Fruit fly (Drosophila melanogaster): Measurements from ENCODE around the gene CG15263.

CG15263 gene

DNA sequence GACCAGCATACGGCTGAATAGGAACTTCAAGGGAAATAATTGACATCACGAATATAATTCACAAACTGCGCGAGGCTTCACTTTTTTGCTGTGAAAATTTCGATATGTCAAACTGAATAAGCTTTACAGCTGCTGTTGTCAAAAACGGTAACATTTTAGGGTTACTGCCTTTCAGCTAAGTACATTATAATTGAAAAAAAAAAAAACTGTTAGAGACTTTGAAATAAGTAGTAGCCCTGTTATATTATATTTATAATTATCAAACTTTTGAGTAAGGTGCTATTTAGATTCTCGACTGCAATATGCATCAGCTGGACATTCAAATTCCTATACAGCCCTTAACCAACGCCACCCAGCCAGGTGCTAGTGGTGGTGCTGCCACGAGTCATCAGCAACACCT lies 34.0 kb downstream of the CG15263 start, which contains the start of gene nht:
Gene nht, minus strand, starts transcription at position 101 of the 400 bp plus-strand sequence.
- TF ChIP-seq h (optimal IDR thresholded peaks at IDR 0.05) (no peak), Sin3A (optimal IDR thresholded peaks at IDR 0.05) (no peak), psq (optimal IDR thresholded peaks at IDR 0.05) (no peak), ttk (optimal IDR thresholded peaks at IDR 0.05) (no peak), Myc (optimal IDR thresholded peaks at IDR 0.05) (no peak), insv (optimal IDR thresholded peaks at IDR 0.05) (no peak)

DNA sequence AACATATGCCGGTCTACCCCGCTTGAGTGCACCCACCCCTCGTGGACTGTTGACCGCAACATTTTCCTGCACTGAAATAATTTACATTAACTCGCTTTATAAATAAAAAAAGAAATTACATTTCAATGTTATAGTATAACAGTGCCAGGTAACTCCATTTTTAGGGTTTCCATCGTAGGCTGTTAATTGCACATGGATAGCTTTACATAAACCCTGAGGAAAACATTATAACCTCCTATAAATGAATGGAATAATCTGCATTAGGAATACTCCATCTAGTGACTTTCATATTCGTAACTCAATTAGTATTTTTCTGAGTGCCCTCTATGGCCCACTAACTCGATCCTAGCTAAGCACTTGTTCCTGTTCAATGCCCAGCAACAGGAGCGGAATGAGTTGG lies 34.4 kb downstream of the CG15263 start:
- TF ChIP-seq Myc (optimal IDR thresholded peaks at IDR 0.05) = no peak
- no peak for TF ChIP-seq insv (optimal IDR thresholded peaks at IDR 0.05)
- TF ChIP-seq psq (optimal IDR thresholded peaks at IDR 0.05) = no peak
- TF ChIP-seq ttk (optimal IDR thresholded peaks at IDR 0.05) = no peak
- TF ChIP-seq Sin3A (optimal IDR thresholded peaks at IDR 0.05) = no peak
- no peak for TF ChIP-seq h (optimal IDR thresholded peaks at IDR 0.05)

DNA sequence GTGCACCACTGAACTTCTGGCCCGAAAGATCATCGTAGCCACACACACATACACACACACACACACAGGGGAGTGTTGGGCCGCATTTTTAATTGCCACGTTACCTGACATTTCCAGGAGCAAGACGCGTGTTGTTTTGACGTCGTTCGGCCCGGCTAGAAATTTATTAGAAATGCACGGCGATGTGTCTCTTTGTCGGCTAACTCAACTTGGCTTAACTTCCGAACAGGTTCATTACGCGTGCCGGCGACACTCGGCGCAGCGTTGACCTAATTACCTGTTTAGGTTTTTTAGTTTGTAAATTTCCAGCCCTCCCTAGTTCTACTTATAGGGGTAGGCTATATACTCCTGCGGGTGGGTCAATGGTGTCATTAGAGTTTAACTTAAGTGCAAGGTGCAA lies 35.1 kb downstream of the CG15263 start:
- no peak for TF ChIP-seq h (optimal IDR thresholded peaks at IDR 0.05)
- TF ChIP-seq psq (optimal IDR thresholded peaks at IDR 0.05) = no peak
- TF ChIP-seq insv (optimal IDR thresholded peaks at IDR 0.05) = no peak
- TF ChIP-seq ttk (optimal IDR thresholded peaks at IDR 0.05) = no peak
- TF ChIP-seq Sin3A (optimal IDR thresholded peaks at IDR 0.05) = no peak
- no peak for TF ChIP-seq Myc (optimal IDR thresholded peaks at IDR 0.05)

DNA sequence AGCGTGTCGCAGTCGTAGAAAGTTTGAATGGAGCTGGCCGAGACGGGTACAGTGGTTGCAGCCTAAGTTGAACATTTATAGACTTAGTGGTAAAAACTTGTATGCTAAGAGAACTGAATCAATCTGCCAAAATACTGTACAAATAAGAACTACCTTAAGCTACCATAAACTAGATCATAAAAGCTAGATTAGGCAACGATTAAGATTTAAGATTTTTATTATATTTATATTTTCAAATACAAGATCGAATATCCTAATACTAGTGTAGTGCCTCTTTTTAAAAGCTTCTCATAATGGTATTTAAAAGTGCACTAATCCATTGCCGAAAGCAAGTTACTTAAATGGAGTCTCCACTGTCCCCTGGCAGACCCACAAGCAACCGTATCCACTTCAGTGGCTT lies 36.6 kb downstream of the CG15263 start:
- TF ChIP-seq insv (optimal IDR thresholded peaks at IDR 0.05) = no peak
- no peak for TF ChIP-seq Myc (optimal IDR thresholded peaks at IDR 0.05)
- no peak for TF ChIP-seq psq (optimal IDR thresholded peaks at IDR 0.05)
- TF ChIP-seq Sin3A (optimal IDR thresholded peaks at IDR 0.05) = no peak
- TF ChIP-seq h (optimal IDR thresholded peaks at IDR 0.05) = no peak
- no peak for TF ChIP-seq ttk (optimal IDR thresholded peaks at IDR 0.05)

DNA sequence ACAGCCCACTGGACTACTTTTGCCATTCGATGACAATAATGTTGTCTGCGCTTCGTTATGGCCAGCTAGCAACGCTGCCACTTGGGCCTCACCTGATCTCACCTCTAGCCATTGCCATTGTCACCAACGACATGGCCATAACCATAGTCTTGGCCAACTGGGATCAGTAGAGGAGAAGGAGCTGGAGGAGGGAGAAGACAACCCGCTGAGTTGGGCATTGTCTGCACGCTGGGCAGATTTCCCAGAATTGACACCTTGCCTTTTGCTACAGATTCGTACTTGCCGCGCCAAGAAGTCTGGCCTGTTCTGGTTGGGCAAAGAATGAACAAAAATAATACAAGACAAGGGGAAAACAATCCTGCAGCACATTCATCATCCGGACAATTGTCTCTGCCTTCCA lies 38.4 kb downstream of the CG15263 start:
- TF ChIP-seq Myc (optimal IDR thresholded peaks at IDR 0.05) = no peak
- TF ChIP-seq ttk (optimal IDR thresholded peaks at IDR 0.05) = no peak
- no peak for TF ChIP-seq h (optimal IDR thresholded peaks at IDR 0.05)
- TF ChIP-seq Sin3A (optimal IDR thresholded peaks at IDR 0.05) = no peak
- no peak for TF ChIP-seq psq (optimal IDR thresholded peaks at IDR 0.05)
- TF ChIP-seq insv (optimal IDR thresholded peaks at IDR 0.05) = no peak

DNA sequence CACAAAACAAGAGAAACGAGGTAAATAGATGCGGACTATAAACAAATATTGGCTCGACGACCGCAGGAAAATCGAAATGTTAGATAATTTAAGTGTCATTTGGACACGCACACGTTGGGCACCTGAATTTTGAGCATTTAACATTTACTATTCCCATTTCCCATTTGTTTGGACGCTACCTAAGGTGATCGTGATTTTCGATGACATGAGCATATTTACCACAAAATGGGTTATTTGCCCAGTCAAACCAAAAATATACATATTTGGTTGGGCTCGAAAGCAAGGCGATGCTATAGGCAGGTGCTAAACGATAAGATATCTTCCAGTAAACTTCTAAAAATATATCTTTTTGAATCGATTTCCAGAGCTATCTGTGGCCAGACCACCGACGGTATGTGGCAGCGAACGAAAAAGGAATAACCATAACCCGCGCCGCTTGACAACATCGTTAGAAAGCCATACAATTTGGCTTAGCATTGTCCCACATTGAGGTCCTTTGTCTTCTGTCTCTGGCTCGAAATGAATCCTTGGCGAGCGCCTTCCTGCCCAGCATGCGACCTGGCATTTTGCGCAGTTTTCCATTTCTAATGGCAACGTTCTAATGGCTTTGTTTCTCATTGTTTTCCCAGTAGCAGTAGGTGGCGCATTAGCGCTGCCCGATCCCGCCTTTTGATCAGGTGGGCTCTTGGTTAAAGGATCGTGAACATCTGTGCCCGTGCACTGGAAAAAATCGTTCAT lies 39.5 kb downstream of the CG15263 start:
- TF ChIP-seq Myc (optimal IDR thresholded peaks at IDR 0.05) = no peak
- no peak for TF ChIP-seq insv (optimal IDR thresholded peaks at IDR 0.05)
- no peak for TF ChIP-seq Sin3A (optimal IDR thresholded peaks at IDR 0.05)
- no peak for TF ChIP-seq ttk (optimal IDR thresholded peaks at IDR 0.05)
- TF ChIP-seq psq (optimal IDR thresholded peaks at IDR 0.05) = no peak
- TF ChIP-seq h (optimal IDR thresholded peaks at IDR 0.05) = no peak

DNA sequence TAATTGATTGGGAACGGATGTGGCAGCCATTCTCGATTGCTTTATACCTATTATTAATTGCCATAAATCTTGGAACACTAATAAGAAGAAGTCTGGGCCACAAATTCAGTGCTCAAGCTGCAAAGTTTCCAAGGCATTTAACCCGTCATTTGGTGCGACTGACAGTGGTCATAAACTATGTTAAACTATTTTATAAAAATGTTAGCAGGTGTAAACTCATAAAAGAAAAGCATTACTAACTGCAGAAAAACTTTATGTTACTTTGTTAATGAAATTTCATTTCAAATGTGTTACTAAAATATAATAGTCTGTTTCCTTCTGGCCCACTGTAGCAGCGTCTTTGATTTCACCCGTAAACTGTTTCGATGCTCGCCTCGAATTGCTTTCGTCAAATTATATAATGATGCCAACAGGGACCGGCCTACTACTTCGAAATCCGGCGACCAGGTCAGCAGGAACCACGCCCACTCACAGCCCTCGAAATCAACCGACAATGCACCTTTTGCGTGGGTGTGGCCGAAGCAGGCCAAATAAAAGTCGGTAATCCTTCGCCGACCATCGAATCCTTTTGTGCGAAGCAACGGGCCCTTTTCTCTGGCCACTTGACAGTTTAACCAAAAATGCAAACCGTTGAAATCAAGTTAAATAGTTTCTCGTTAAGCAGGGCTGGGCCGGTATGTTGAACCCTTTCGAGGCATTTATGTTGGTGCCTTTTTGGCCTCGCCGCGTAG lies 40.9 kb downstream of the CG15263 start:
- no peak for TF ChIP-seq insv (optimal IDR thresholded peaks at IDR 0.05)

DNA sequence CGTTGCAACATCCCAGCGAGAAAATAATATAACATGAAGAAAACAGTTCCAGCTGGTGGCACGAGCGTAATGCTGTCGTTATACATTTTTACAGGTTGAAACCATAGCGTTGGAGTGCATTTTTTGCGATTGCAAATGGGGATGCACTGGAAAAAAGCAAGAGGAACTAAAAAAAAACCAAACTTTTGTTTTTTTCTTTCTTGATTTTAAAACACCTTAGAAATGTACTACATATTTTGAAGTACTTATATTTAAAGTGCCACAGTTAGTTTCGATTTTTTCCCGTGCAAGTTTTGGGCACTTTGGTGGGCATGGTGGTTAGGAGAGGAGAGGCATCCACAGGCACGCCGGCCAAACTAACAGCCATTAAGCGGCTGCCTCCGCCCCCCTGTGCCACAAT lies 43.2 kb downstream of the CG15263 start:
- no peak for TF ChIP-seq Sin3A (optimal IDR thresholded peaks at IDR 0.05)
- TF ChIP-seq h (optimal IDR thresholded peaks at IDR 0.05) = no peak
- no peak for TF ChIP-seq psq (optimal IDR thresholded peaks at IDR 0.05)
- TF ChIP-seq insv (optimal IDR thresholded peaks at IDR 0.05) = no peak
- no peak for TF ChIP-seq Myc (optimal IDR thresholded peaks at IDR 0.05)
- TF ChIP-seq ttk (optimal IDR thresholded peaks at IDR 0.05) = no peak

DNA sequence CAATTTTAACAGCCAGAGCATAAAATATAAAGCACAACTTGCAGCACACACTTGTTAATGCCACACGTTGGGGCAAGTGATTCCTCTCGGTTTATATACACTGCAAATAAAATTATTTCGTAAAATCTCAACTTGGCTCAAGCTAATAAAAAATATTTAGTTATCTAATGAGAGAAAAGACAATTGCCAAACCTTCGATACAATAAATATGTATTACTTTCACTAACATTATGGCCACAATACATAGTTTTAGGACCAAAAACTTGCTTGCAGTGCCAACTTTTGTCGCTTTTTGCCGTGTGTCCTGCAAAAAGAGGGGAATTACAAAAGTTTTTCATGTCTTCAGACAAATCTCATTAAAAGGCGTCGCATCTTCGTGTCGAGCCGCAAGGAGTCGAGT lies 44.6 kb downstream of the CG15263 start:
- TF ChIP-seq Sin3A (optimal IDR thresholded peaks at IDR 0.05) = no peak
- TF ChIP-seq insv (optimal IDR thresholded peaks at IDR 0.05) = no peak
- no peak for TF ChIP-seq h (optimal IDR thresholded peaks at IDR 0.05)
- no peak for TF ChIP-seq ttk (optimal IDR thresholded peaks at IDR 0.05)
- TF ChIP-seq psq (optimal IDR thresholded peaks at IDR 0.05) = no peak

DNA sequence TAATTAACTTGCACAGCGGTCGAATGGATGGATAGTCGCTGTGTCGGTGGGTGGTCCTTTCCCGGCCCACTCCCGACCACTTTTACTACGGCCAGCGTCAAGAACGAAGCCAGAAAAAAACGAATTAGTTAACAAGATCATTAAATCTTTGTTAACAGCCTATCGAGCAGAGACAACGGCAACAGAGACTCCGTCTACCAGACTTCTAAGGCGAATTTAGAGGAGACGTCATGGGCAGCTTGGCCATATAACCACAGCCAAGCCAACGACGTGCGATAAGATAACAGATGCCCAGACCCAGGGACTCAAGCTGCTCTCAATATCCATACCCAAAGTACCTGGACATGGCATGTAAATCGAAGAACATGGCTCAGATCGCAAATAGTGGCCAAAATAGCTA lies 45.8 kb downstream of the CG15263 start:
- no peak for TF ChIP-seq h (optimal IDR thresholded peaks at IDR 0.05)
- no peak for TF ChIP-seq Sin3A (optimal IDR thresholded peaks at IDR 0.05)
- TF ChIP-seq insv (optimal IDR thresholded peaks at IDR 0.05) = no peak
- TF ChIP-seq psq (optimal IDR thresholded peaks at IDR 0.05) = no peak
- TF ChIP-seq Myc (optimal IDR thresholded peaks at IDR 0.05) = no peak
- no peak for TF ChIP-seq ttk (optimal IDR thresholded peaks at IDR 0.05)

DNA sequence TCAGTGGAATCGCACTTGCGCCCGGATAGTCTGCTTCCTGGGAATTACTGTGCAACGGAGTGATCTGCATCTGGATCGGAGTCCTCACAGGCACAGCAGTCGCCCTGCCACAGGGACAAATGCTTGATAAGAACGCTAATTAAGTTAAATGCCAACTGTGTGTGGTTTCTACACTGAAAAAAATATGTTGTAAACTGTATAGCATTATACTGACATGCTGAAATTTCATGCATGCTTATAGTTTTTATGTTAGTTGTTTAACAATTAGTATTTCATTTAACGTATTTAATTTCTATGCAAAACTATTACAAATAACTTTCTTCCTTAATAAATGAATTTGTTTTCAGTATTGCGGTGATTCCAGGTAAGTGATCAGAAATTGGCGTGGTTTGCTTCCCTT lies 46.6 kb downstream of the CG15263 start:
- no peak for TF ChIP-seq h (optimal IDR thresholded peaks at IDR 0.05)
- TF ChIP-seq psq (optimal IDR thresholded peaks at IDR 0.05) = no peak
- TF ChIP-seq Sin3A (optimal IDR thresholded peaks at IDR 0.05) = no peak
- no peak for TF ChIP-seq Myc (optimal IDR thresholded peaks at IDR 0.05)
- no peak for TF ChIP-seq insv (optimal IDR thresholded peaks at IDR 0.05)
- TF ChIP-seq ttk (optimal IDR thresholded peaks at IDR 0.05) = no peak

DNA sequence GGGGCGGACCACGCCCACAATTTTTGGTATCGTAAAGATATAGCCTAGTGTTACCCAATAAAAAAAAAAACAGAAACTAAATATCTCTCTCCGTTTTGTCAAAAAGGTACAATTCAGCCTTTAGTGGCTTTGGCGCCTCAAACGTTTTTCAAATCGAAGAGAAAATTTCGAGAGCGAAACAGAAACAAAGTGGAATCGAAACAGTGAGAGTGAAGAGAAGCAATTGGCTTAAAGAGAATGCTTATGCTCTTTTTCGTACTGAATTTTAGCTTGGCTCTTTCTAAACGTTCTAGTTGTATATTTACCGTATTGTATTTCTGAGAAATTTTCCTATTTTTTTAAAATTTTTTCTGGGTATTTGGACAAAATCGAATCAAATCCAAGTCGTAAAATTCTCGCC lies 47.8 kb downstream of the CG15263 start:
- TF ChIP-seq ttk (optimal IDR thresholded peaks at IDR 0.05) = no peak
- no peak for TF ChIP-seq Myc (optimal IDR thresholded peaks at IDR 0.05)
- no peak for TF ChIP-seq h (optimal IDR thresholded peaks at IDR 0.05)
- TF ChIP-seq insv (optimal IDR thresholded peaks at IDR 0.05) = no peak
- no peak for TF ChIP-seq psq (optimal IDR thresholded peaks at IDR 0.05)
- no peak for TF ChIP-seq Sin3A (optimal IDR thresholded peaks at IDR 0.05)
